Worm (Caenorhabditis elegans): ENCODE results near the gene mltn-9.

Gene mltn-9

ce11 chrII:14627330-14627729 lies 11.5 kb downstream of the mltn-9 start, which contains the start of gene tag-297:
TSS of gene tag-297 (plus strand) at chrII:14627630.
- TF ChIP-seq mxl-1 (tag; optimal IDR thresholded peaks at IDR 0.05) (no peak), attf-5 (GFP tag; optimal IDR thresholded peaks at IDR 0.05) (no peak), ceh-27 (GFP tag; optimal IDR thresholded peaks at IDR 0.05) (no peak), egl-18 (GFP tag; IDR thresholded peaks at IDR 0.05) (no peak)

ce11 chrII:14632823-14633222 lies 17.0 kb downstream of the mltn-9 start, which contains the start of gene C38C6.3:
TSS of gene C38C6.3 (plus strand) at chrII:14633123.
- TF ChIP-seq hsf-1 (GFP tag; IDR thresholded peaks at IDR 0.05): no peak
- no peak for TF ChIP-seq rec-8 (tag; optimal IDR thresholded peaks at IDR 0.05)
- TF ChIP-seq Y79H2A.3 (GFP tag; conservative IDR thresholded peaks at IDR 0.05): no peak
- TF ChIP-seq ztf-3 (GFP tag; optimal IDR thresholded peaks at IDR 0.05): no peak
- TF ChIP-seq F33H1.4 (GFP tag; IDR thresholded peaks at IDR 0.05): no peak
- TF ChIP-seq snpc-3.4 (tag; optimal IDR thresholded peaks at IDR 0.05): no peak
- TF ChIP-seq mcd-1 (GFP tag; IDR thresholded peaks at IDR 0.05): no peak
- TF ChIP-seq T07F8.4 (tag; optimal IDR thresholded peaks at IDR 0.05): no peak

ce11 chrII:14634042-14634441 lies 18.2 kb downstream of the mltn-9 start:
- TF ChIP-seq zfh-2 (GFP tag; conservative IDR thresholded peaks at IDR 0.05): peak; percentile 66
- TF ChIP-seq lin-54 (GFP tag; optimal IDR thresholded peaks at IDR 0.05): no peak

ce11 chrII:14635179-14635578 lies 19.3 kb downstream of the mltn-9 start:
- no peak for TF ChIP-seq hsf-1 (GFP tag; IDR thresholded peaks at IDR 0.05)
- no peak for TF ChIP-seq rec-8 (tag; optimal IDR thresholded peaks at IDR 0.05)
- no peak for TF ChIP-seq ekl-4 (GFP tag; IDR thresholded peaks at IDR 0.05)
- no peak for TF ChIP-seq F49E8.2 (tag; optimal IDR thresholded peaks at IDR 0.05; ENCODE audit: insufficient read depth)
- no peak for TF ChIP-seq tlf-1 (GFP tag; optimal IDR thresholded peaks at IDR 0.05)
- TF ChIP-seq dpl-1 (GFP tag; optimal IDR thresholded peaks at IDR 0.05): no peak
- no peak for TF ChIP-seq ztf-26 (tag; optimal IDR thresholded peaks at IDR 0.05)
- no peak for TF ChIP-seq fkh-3 (tag; optimal IDR thresholded peaks at IDR 0.05)
- no peak for TF ChIP-seq lir-1 (GFP tag; conservative IDR thresholded peaks at IDR 0.05)
- TF ChIP-seq ama-1 (optimal IDR thresholded peaks at IDR 0.05): no peak
- TF ChIP-seq ama-1 (GFP tag; optimal IDR thresholded peaks at IDR 0.05): no peak
- TF ChIP-seq ets-4 (GFP tag; optimal IDR thresholded peaks at IDR 0.05): no peak
- no peak for TF ChIP-seq hlh-12 (tag; optimal IDR thresholded peaks at IDR 0.05)
- 0 out of 2 replicates have a peak, but pooled peaks have one; percentile 38 for TF ChIP-seq zfh-2 (GFP tag; conservative IDR thresholded peaks at IDR 0.05)
- no peak for TF ChIP-seq athp-1 (tag; optimal IDR thresholded peaks at IDR 0.05)
- TF ChIP-seq lin-40 (tag; optimal IDR thresholded peaks at IDR 0.05): no peak
- TF ChIP-seq efl-1 (GFP tag; optimal IDR thresholded peaks at IDR 0.05): no peak
- TF ChIP-seq madf-3 (GFP tag; IDR thresholded peaks at IDR 0.05): no peak
- peak; percentile 20 for TF ChIP-seq ceh-27 (GFP tag; optimal IDR thresholded peaks at IDR 0.05)
- TF ChIP-seq hlh-26 (GFP tag; conservative IDR thresholded peaks at IDR 0.05): no peak
- no peak for TF ChIP-seq F39B2.1 (GFP tag; IDR thresholded peaks at IDR 0.05)
- no peak for TF ChIP-seq lag-1 (GFP tag; IDR thresholded peaks at IDR 0.05)
- no peak for TF ChIP-seq unc-62 (GFP tag; optimal IDR thresholded peaks at IDR 0.05)
- peak; percentile 76 for TF ChIP-seq nfyb-1 (GFP tag; IDR thresholded peaks at IDR 0.05)
- TF ChIP-seq ztf-18 (tag; optimal IDR thresholded peaks at IDR 0.05): no peak
- TF ChIP-seq madf-8 (GFP tag; conservative IDR thresholded peaks at IDR 0.05): no peak
- TF ChIP-seq snpc-3.4 (tag; optimal IDR thresholded peaks at IDR 0.05): no peak
- no peak for TF ChIP-seq F22D6.2 (tag; optimal IDR thresholded peaks at IDR 0.05)
- TF ChIP-seq ceh-91 (GFP tag; IDR thresholded peaks at IDR 0.05): peak; percentile 19; the same call in 1 of the 2 replicates
- peak; percentile 82 for TF ChIP-seq B0261.1 (tag; optimal IDR thresholded peaks at IDR 0.05)
- TF ChIP-seq nhr-90 (tag; optimal IDR thresholded peaks at IDR 0.05): peak; percentile 43
- no peak for TF ChIP-seq B0035.1 (tag; optimal IDR thresholded peaks at IDR 0.05)
- TF ChIP-seq akir-1 (GFP tag; optimal IDR thresholded peaks at IDR 0.05): no peak
- TF ChIP-seq ceh-40 (GFP tag; IDR thresholded peaks at IDR 0.05): no peak
- no peak for TF ChIP-seq F37B4.10 (GFP tag; IDR thresholded peaks at IDR 0.05)
